Fruit fly (Drosophila melanogaster) whole organism, embryonic: ENCODE measurements around the gene CG12608.

Experiments
- Ada2b ChIP-seq: fragments of 200-800 bp; sonication (Bioruptor generic); IDR thresholded peaks from 2 replicates; pipeline ENCODE4 v1.3.6; 2022; ENCODE audit warnings: missing biosample characterization, missing genetic modification characterization
- CG10959 ChIP-seq: fragments of 200-800 bp; sonication (Bioruptor generic); IDR thresholded peaks from 2 replicates; pipeline ENCODE4 v1.3.6; 2022; ENCODE audit warnings: missing biosample characterization, missing genetic modification characterization
- CG11093 ChIP-seq: fragments of 200-800 bp; sonication (Bioruptor generic); IDR thresholded peaks from 3 replicates; pipeline ENCODE4 v1.3.6; 2022; ENCODE audit warnings: missing biosample characterization, missing genetic modification characterization
- CG13424 ChIP-seq: fragments of 200-800 bp; sonication (Bioruptor generic); optimal IDR thresholded peaks from 2 replicates; lab custom pipeline; 2019; ENCODE audit warnings: missing biosample characterization, mild to moderate bottlenecking, missing genetic modification characterization, moderate library complexity
- CG13894 ChIP-seq: fragments of 200-800 bp; sonication (Bioruptor generic); optimal IDR thresholded peaks from 3 replicates; lab custom pipeline; 2018; ENCODE audit warnings: missing biosample characterization, mild to moderate bottlenecking, missing genetic modification characterization, moderate library complexity
- CG15269 ChIP-seq: fragments of 200-800 bp; sonication (Bioruptor generic); optimal IDR thresholded peaks from 2 replicates; lab custom pipeline; 2018; ENCODE audit warnings: missing biosample characterization, mild to moderate bottlenecking, missing genetic modification characterization, moderate library complexity
- CG1529 ChIP-seq: fragments of 200-800 bp; sonication (Bioruptor generic); optimal IDR thresholded peaks from 3 replicates; lab custom pipeline; 2018; ENCODE audit warnings: missing biosample characterization, missing genetic modification characterization
- CG16863 ChIP-seq: fragments of 200-800 bp; sonication (Bioruptor generic); optimal IDR thresholded peaks from 3 replicates; lab custom pipeline; 2016; ENCODE audit warnings: missing biosample characterization, missing genetic modification characterization
- CG17328 ChIP-seq: fragments of 200-800 bp; sonication (Bioruptor generic); IDR thresholded peaks from 2 replicates; pipeline ENCODE4 v1.3.6; 2022; ENCODE audit warnings: missing biosample characterization, missing genetic modification characterization
- CG17359 ChIP-seq: fragments of 200-800 bp; sonication (Bioruptor generic); optimal IDR thresholded peaks from 3 replicates; lab custom pipeline; 2018; ENCODE audit warnings: missing biosample characterization, mild to moderate bottlenecking, missing genetic modification characterization, moderate library complexity
- CG18262 ChIP-seq: fragments of 200-800 bp; optimal IDR thresholded peaks from 3 replicates; lab custom pipeline; 2019; ENCODE audit warnings: missing biosample characterization, mild to moderate bottlenecking, missing genetic modification characterization, moderate library complexity
- CG2678 ChIP-seq: fragments of 200-800 bp; sonication (Bioruptor generic); optimal IDR thresholded peaks from 3 replicates; lab custom pipeline; 2019; ENCODE audit warnings: missing biosample characterization, mild to moderate bottlenecking, missing genetic modification characterization, moderate library complexity
- CG30020 ChIP-seq: fragments of 200-800 bp; optimal IDR thresholded peaks from 2 replicates; lab custom pipeline; 2019; ENCODE audit warnings: missing biosample characterization, mild to moderate bottlenecking, missing genetic modification characterization, moderate library complexity
- CG42726 ChIP-seq: fragments of 200-800 bp; sonication (Bioruptor generic); IDR thresholded peaks from 2 replicates; pipeline ENCODE4 v1.3.6; 2022; ENCODE audit warnings: missing biosample characterization, missing genetic modification characterization; ENCODE audit not compliant: partially characterized antibody
- CG4360 ChIP-seq: fragments of 200-800 bp; sonication (Bioruptor generic); IDR thresholded peaks from 2 replicates; pipeline ENCODE4 v1.3.6; 2022; ENCODE audit warnings: missing biosample characterization, missing genetic modification characterization
- CG5245 ChIP-seq: fragments of 200-800 bp; sonication (Bioruptor generic); optimal IDR thresholded peaks from 3 replicates; lab custom pipeline; 2016; ENCODE audit warnings: missing biosample characterization, missing genetic modification characterization
- CG6689 ChIP-seq: fragments of 200-800 bp; sonication (Bioruptor generic); IDR thresholded peaks from 2 replicates; pipeline ENCODE4 v1.3.6; 2022; ENCODE audit warnings: missing biosample characterization, missing genetic modification characterization
- CG7839 ChIP-seq: fragments of 200-800 bp; sonication (Bioruptor generic); optimal IDR thresholded peaks from 3 replicates; lab custom pipeline; 2018; ENCODE audit warnings: missing biosample characterization, mild to moderate bottlenecking, missing genetic modification characterization, moderate library complexity
- CoRest ChIP-seq: fragments of 200-800 bp; sonication (Bioruptor generic); optimal IDR thresholded peaks from 3 replicates; lab custom pipeline; 2018; ENCODE audit warnings: missing biosample characterization, mild to moderate bottlenecking, missing genetic modification characterization, moderate library complexity
- Fer2 ChIP-seq: fragments of 200-800 bp; sonication (Bioruptor generic); optimal IDR thresholded peaks from 2 replicates; lab custom pipeline; 2018; ENCODE audit warnings: missing biosample characterization, mild to moderate bottlenecking, missing genetic modification characterization, moderate library complexity
- Hand ChIP-seq: fragments of 200-800 bp; sonication (Bioruptor generic); optimal IDR thresholded peaks from 2 replicates; lab custom pipeline; 2017; ENCODE audit warnings: mild to moderate bottlenecking, missing biosample characterization, missing genetic modification reagents, missing genetic modification characterization
- MESR4 ChIP-seq: fragments of 200-800 bp; sonication (Bioruptor generic); optimal IDR thresholded peaks from 2 replicates; lab custom pipeline; 2018; ENCODE audit warnings: missing biosample characterization, mild to moderate bottlenecking, missing genetic modification characterization, moderate library complexity
- Meics ChIP-seq: fragments of 200-800 bp; sonication (Bioruptor generic); optimal IDR thresholded peaks from 2 replicates; lab custom pipeline; 2017; ENCODE audit warnings: missing biosample characterization, mild to moderate bottlenecking, missing genetic modification characterization
- Poxn ChIP-seq: fragments of 200-800 bp; sonication (Bioruptor generic); IDR thresholded peaks from 2 replicates; pipeline ENCODE4 v1.3.6; 2022; ENCODE audit warnings: missing biosample characterization, missing genetic modification characterization
- Ptx1 ChIP-seq: fragments of 200-800 bp; sonication (Bioruptor generic); IDR thresholded peaks from 2 replicates; pipeline ENCODE4 v1.3.6; 2022; ENCODE audit warnings: missing biosample characterization, missing genetic modification characterization
- Sox102F ChIP-seq: fragments of 200-800 bp; sonication (Bioruptor generic); optimal IDR thresholded peaks from 2 replicates; lab custom pipeline; 2018; ENCODE audit warnings: missing biosample characterization, mild to moderate bottlenecking, missing genetic modification characterization, moderate library complexity
- Sry-δ ChIP-seq: fragments of 200-800 bp; sonication (Bioruptor generic); optimal IDR thresholded peaks from 2 replicates; lab custom pipeline; 2016; ENCODE audit warnings: missing biosample characterization, missing genetic modification characterization
- Ssrp ChIP-seq: fragments of 200-800 bp; sonication (Bioruptor generic); optimal IDR thresholded peaks from 2 replicates; lab custom pipeline; 2018; ENCODE audit warnings: missing biosample characterization, mild to moderate bottlenecking, missing genetic modification characterization, moderate library complexity
- Xbp1 ChIP-seq: fragments of 200-800 bp; sonication (Bioruptor generic); optimal IDR thresholded peaks from 3 replicates; lab custom pipeline; 2016; ENCODE audit warnings: missing biosample characterization, mild to moderate bottlenecking, missing genetic modification characterization
- bab2 ChIP-seq: fragments of 200-800 bp; sonication (Bioruptor generic); optimal IDR thresholded peaks from 2 replicates; lab custom pipeline; 2016; ENCODE audit warnings: missing biosample characterization, missing genetic modification characterization
- cato ChIP-seq: fragments of 200-800 bp; sonication (Bioruptor generic); optimal IDR thresholded peaks from 2 replicates; lab custom pipeline; 2016; ENCODE audit warnings: missing biosample characterization, missing genetic modification characterization, borderline replicate concordance
- crc ChIP-seq: fragments of 200-800 bp; sonication (Bioruptor generic); optimal IDR thresholded peaks from 2 replicates; lab custom pipeline; 2016; ENCODE audit warnings: missing biosample characterization, missing genetic modification characterization
- dysf ChIP-seq: fragments of 200-800 bp; sonication (Bioruptor generic); IDR thresholded peaks from 3 replicates; pipeline ENCODE4 v1.3.6; 2022; ENCODE audit warnings: missing biosample characterization, missing genetic modification characterization
- gro ChIP-seq: fragments of 200-800 bp; sonication (Bioruptor generic); optimal IDR thresholded peaks from 2 replicates; lab custom pipeline; 2016; ENCODE audit warnings: missing biosample characterization, missing genetic modification characterization
- hkb ChIP-seq, 2 experiments: fragments of 200-800 bp in 1 of 2; fragments of >200 bp in 1 of 2; sonication (Bioruptor generic) in 1 of 2; IDR thresholded peaks in 1 of 2; optimal IDR thresholded peaks in 1 of 2; 2 replicates each; pipeline versions ENCODE4 v1.3.6 to Lab custom; 2017 to 2022; ENCODE audit warnings: missing biosample characterization in 1 of 2, missing genetic modification characterization in 1 of 2
- kah ChIP-seq: fragments of 200-800 bp; sonication (Bioruptor generic); optimal IDR thresholded peaks from 2 replicates; lab custom pipeline; 2018; ENCODE audit warnings: missing biosample characterization, mild to moderate bottlenecking, missing genetic modification characterization
- klu ChIP-seq: fragments of 200-800 bp; sonication (Bioruptor generic); IDR thresholded peaks from 2 replicates; pipeline ENCODE4 v1.3.6; 2022; ENCODE audit warnings: missing biosample characterization, missing genetic modification characterization
- knrl ChIP-seq: fragments of 200-800 bp; sonication (Bioruptor generic); IDR thresholded peaks from 3 replicates; pipeline ENCODE4 v1.3.6; 2022; ENCODE audit warnings: missing biosample characterization, missing genetic modification characterization; ENCODE audit not compliant: partially characterized antibody
- lab ChIP-seq: fragments of 200-800 bp; sonication (Bioruptor generic); optimal IDR thresholded peaks from 3 replicates; lab custom pipeline; 2017; ENCODE audit warnings: missing biosample characterization, missing genetic modification characterization, mild to moderate bottlenecking, moderate library complexity, missing genetic modification reagents
- oc ChIP-seq: fragments of 200-800 bp; sonication (Bioruptor generic); optimal IDR thresholded peaks from 2 replicates; lab custom pipeline; 2018; ENCODE audit warnings: missing biosample characterization, mild to moderate bottlenecking, missing genetic modification characterization, moderate library complexity
- phol ChIP-seq: fragments of 200-800 bp; sonication (Bioruptor generic); optimal IDR thresholded peaks from 3 replicates; lab custom pipeline; 2018; ENCODE audit warnings: missing biosample characterization, mild to moderate bottlenecking, missing genetic modification characterization, moderate library complexity
- sim ChIP-seq: fragments of 200-800 bp; sonication (Bioruptor generic); IDR thresholded peaks from 2 replicates; pipeline ENCODE4 v1.3.6; 2022; ENCODE audit warnings: missing biosample characterization, missing genetic modification characterization
- slbo ChIP-seq: fragments of 200-800 bp; sonication (Bioruptor generic); IDR thresholded peaks from 2 replicates; pipeline ENCODE4 v1.3.6; 2022; ENCODE audit warnings: missing biosample characterization, missing genetic modification characterization
- stc ChIP-seq: fragments of 200-800 bp; sonication (Bioruptor generic); IDR thresholded peaks from 2 replicates; pipeline ENCODE4 v1.3.6; 2022; ENCODE audit warnings: missing biosample characterization, missing genetic modification characterization
- tap ChIP-seq: fragments of 200-800 bp; optimal IDR thresholded peaks from 3 replicates; lab custom pipeline; 2019; ENCODE audit warnings: missing biosample characterization, mild to moderate bottlenecking, missing genetic modification characterization, moderate library complexity
- trem ChIP-seq: fragments of 200-800 bp; optimal IDR thresholded peaks from 3 replicates; lab custom pipeline; 2019; ENCODE audit warnings: missing biosample characterization, mild to moderate bottlenecking, missing genetic modification characterization, moderate library complexity
- tup ChIP-seq: fragments of 200-800 bp; sonication (Bioruptor generic); optimal IDR thresholded peaks from 2 replicates; lab custom pipeline; 2016; ENCODE audit warnings: missing biosample characterization, mild to moderate bottlenecking, missing genetic modification characterization, moderate library complexity
- unpg ChIP-seq: fragments of 200-800 bp; sonication (Bioruptor generic); optimal IDR thresholded peaks from 3 replicates; lab custom pipeline; 2018; ENCODE audit warnings: missing biosample characterization, mild to moderate bottlenecking, missing genetic modification characterization, moderate library complexity
- usp ChIP-seq: fragments of >200 bp; optimal IDR thresholded peaks from 2 replicates; lab custom pipeline; 2017; ENCODE audit warnings: missing biosample characterization, missing genetic modification characterization
- zen2 ChIP-seq: fragments of 200-800 bp; sonication (Bioruptor generic); IDR thresholded peaks from 3 replicates; pipeline ENCODE4 v1.3.6; 2022; ENCODE audit warnings: missing biosample characterization, missing genetic modification characterization; ENCODE audit not compliant: partially characterized antibody

CG12608 gene

dm6 chrX:15309918-15310317 is 34.5 kb downstream of the CG12608 start (continued):
- peak; percentile 48 for TF ChIP-seq CG15269 (tag; lab: Kevin White, UChicago)
- no peak for TF ChIP-seq usp (GFP tag; lab: Kevin White, UChicago)
- peak; percentile 6 for TF ChIP-seq phol (tag; lab: Kevin White, UChicago)
- TF ChIP-seq CG42726: no peak
- peak; percentile 16 for TF ChIP-seq Meics (GFP tag; lab: Kevin White, UChicago)
- peak; percentile 24 for TF ChIP-seq CoRest
- no peak for TF ChIP-seq CG16863 (GFP tag; lab: Kevin White, UChicago)
- TF ChIP-seq oc (tag; lab: Kevin White, UChicago): no peak
- no peak for TF ChIP-seq Fer2 (tag; lab: Kevin White, UChicago)
- no peak for TF ChIP-seq Poxn (GFP tag; lab: Robert Waterston, UW)
- TF ChIP-seq lab (GFP tag; lab: Kevin White, UChicago): peak; percentile 3
- no peak for TF ChIP-seq zen2 (GFP tag; lab: Robert Waterston, UW)
- TF ChIP-seq CG7839 (tag; lab: Kevin White, UChicago): peak; percentile 40
- no peak for TF ChIP-seq CG10959
- peak; percentile 53 for TF ChIP-seq CG2678 (tag; lab: Kevin White, UChicago)
- TF ChIP-seq tup: no peak
- no peak for TF ChIP-seq hkb (optimal IDR thresholded peaks at IDR 0.05; lab: Kevin White, UChicago)
- TF ChIP-seq hkb (GFP tag; IDR thresholded peaks at IDR 0.05; lab: Robert Waterston, UW): peak; percentile 30; the same call in 1 of the 2 replicates
- TF ChIP-seq klu (GFP tag; lab: Robert Waterston, UW): no peak
- no peak for TF ChIP-seq gro
- peak; percentile 30 for TF ChIP-seq tap (tag; lab: Kevin White, UChicago)
- TF ChIP-seq CG4360 (GFP tag; lab: Robert Waterston, UW): no peak
- peak; percentile 36 for TF ChIP-seq CG13424 (tag; lab: Kevin White, UChicago)
- peak; percentile 42; the same call in 2 of the 3 replicates for TF ChIP-seq dysf (GFP tag; lab: Robert Waterston, UW)
- TF ChIP-seq CG1529: no peak
- no peak for TF ChIP-seq knrl
- TF ChIP-seq crc (GFP tag; lab: Kevin White, UChicago): no peak
- no peak for TF ChIP-seq Hand (GFP tag; lab: Kevin White, UChicago)
- TF ChIP-seq Ada2b (GFP tag; lab: Robert Waterston, UW): peak; percentile 42; the same call in 1 of the 2 replicates
- TF ChIP-seq unpg (GFP tag; lab: Kevin White, UChicago): peak; percentile 32
- TF ChIP-seq CG30020 (tag; lab: Kevin White, UChicago): no peak
- TF ChIP-seq sim: no peak
- peak; percentile 17 for TF ChIP-seq Xbp1 (GFP tag; lab: Kevin White, UChicago)
- TF ChIP-seq CG13894 (tag; lab: Kevin White, UChicago): no peak
- no peak for TF ChIP-seq CG11093 (GFP tag; lab: Robert Waterston, UW)
- no peak for TF ChIP-seq bab2 (GFP tag; lab: Kevin White, UChicago)
- TF ChIP-seq CG17359 (tag; lab: Kevin White, UChicago): peak; percentile 20
- TF ChIP-seq Sry-δ: no peak
- peak; percentile 1 for TF ChIP-seq CG18262
- TF ChIP-seq MESR4 (GFP tag; lab: Kevin White, UChicago): no peak
- 0 out of 2 replicates have a peak, but pooled peaks have one; percentile 13 for TF ChIP-seq CG6689 (GFP tag; lab: Robert Waterston, UW)
- peak; percentile 34; the same call in 1 of the 2 replicates for TF ChIP-seq stc
- no peak for TF ChIP-seq kah (GFP tag; lab: Kevin White, UChicago)
- no peak for TF ChIP-seq trem (tag; lab: Kevin White, UChicago)
- peak; percentile 12; the same call in 1 of the 2 replicates for TF ChIP-seq slbo
- TF ChIP-seq Sox102F (GFP tag; lab: Kevin White, UChicago): peak; percentile 54
- no peak for TF ChIP-seq CG17328
- TF ChIP-seq Ptx1: peak; percentile 43; the same call in 1 of the 2 replicates
- TF ChIP-seq cato (GFP tag; lab: Kevin White, UChicago): no peak
- no peak for TF ChIP-seq Ssrp (tag; lab: Kevin White, UChicago)
- no peak for TF ChIP-seq CG5245 (GFP tag; lab: Kevin White, UChicago)
